Worm (Caenorhabditis elegans) whole organism, L1 larva: Measurements from ENCODE around the gene clc-11.

Experiments
- C34B4.2 ChIP-seq: sonication (generic microtip); optimal IDR thresholded peaks from 2 replicates; lab custom pipeline; 2017; ENCODE audit warnings: mild to moderate bottlenecking, missing genetic modification characterization, missing compliant biosample characterization
- Y116A8C.19 ChIP-seq: sonication (generic microtip); optimal IDR thresholded peaks from 2 replicates; lab custom pipeline; 2016; ENCODE audit warnings: missing compliant biosample characterization, missing genetic modification characterization, borderline replicate concordance
- aha-1 ChIP-seq: fragments of 150-350 bp; optimal IDR thresholded peaks from 2 replicates; lab custom pipeline; 2014; ENCODE audit warnings: missing biosample characterization, missing genetic modification characterization
- alr-1 ChIP-seq: fragments of 200-800 bp; sonication (Bioruptor generic); optimal IDR thresholded peaks from 2 replicates; lab custom pipeline; 2018; ENCODE audit warnings: borderline replicate concordance, mild to moderate bottlenecking, missing genetic modification characterization, missing compliant biosample characterization
- blmp-1 ChIP-seq: fragments of 150-350 bp; optimal IDR thresholded peaks from 2 replicates; lab custom pipeline; 2014; ENCODE audit warnings: missing biosample characterization, missing genetic modification characterization
- ceh-63 ChIP-seq: fragments of 200-800 bp; sonication (Bioruptor generic); optimal IDR thresholded peaks from 2 replicates; lab custom pipeline; 2018; ENCODE audit warnings: mild to moderate bottlenecking, missing genetic modification characterization, missing compliant biosample characterization
- ceh-82 ChIP-seq, 3 experiments: fragments of 150-350 bp in 1 of 3; sonication (generic microtip) in 2 of 3; optimal IDR thresholded peaks; 2 replicates each; lab custom pipeline; 2014 to 2017; ENCODE audit warnings: missing biosample characterization in 3 of 3, missing genetic modification characterization in 3 of 3
- ces-1 ChIP-seq: fragments of 150-350 bp; optimal IDR thresholded peaks from 2 replicates; lab custom pipeline; 2014; ENCODE audit warnings: missing biosample characterization, missing genetic modification reagents, missing genetic modification characterization
- dpl-1 ChIP-seq, 3 experiments: fragments of 150-350 bp in 2 of 3; sonication (generic microtip) in 1 of 3; optimal IDR thresholded peaks; 2 replicates each; lab custom pipeline; 2014 to 2017; ENCODE audit warnings: missing biosample characterization in 3 of 3, missing genetic modification characterization in 3 of 3, missing genetic modification reagents in 3 of 3
- efl-1 ChIP-seq, 4 experiments: fragments of 150-350 bp; optimal IDR thresholded peaks in 3 of 4; peaks in 1 of 4; 1 replicate in 1 of 4; 2 replicates in 3 of 4; lab custom pipeline; 2014; ENCODE audit warnings: missing biosample characterization in 2 of 4, missing genetic modification characterization in 2 of 4, missing genetic modification reagents in 2 of 4
- efl-3 ChIP-seq: fragments of 200-800 bp; sonication (Bioruptor generic); optimal IDR thresholded peaks from 2 replicates; lab custom pipeline; 2018; ENCODE audit warnings: mild to moderate bottlenecking, missing genetic modification characterization, missing compliant biosample characterization
- egl-13 ChIP-seq: sonication (generic microtip); optimal IDR thresholded peaks from 2 replicates; lab custom pipeline; 2016; ENCODE audit warnings: missing genotype, missing genetic modification reagents, missing genetic modification characterization, missing compliant biosample characterization
- elt-2 ChIP-seq: sonication (generic microtip); optimal IDR thresholded peaks from 2 replicates; lab custom pipeline; 2016; ENCODE audit warnings: missing genetic modification characterization, mild to moderate bottlenecking, inconsistent platforms, missing compliant biosample characterization, missing genetic modification reagents
- ets-5 ChIP-seq: fragments of 200-800 bp; sonication (Bioruptor generic); IDR thresholded peaks from 2 replicates; pipeline ENCODE4 v1.3.6; 2022; ENCODE audit warnings: missing genetic modification characterization, missing compliant biosample characterization
- fkh-4 ChIP-seq: sonication (generic microtip); optimal IDR thresholded peaks from 2 replicates; lab custom pipeline; 2016; ENCODE audit warnings: missing compliant biosample characterization, missing genetic modification characterization, borderline replicate concordance
- fkh-8 ChIP-seq: sonication (generic microtip); optimal IDR thresholded peaks from 2 replicates; lab custom pipeline; 2016; ENCODE audit warnings: mild to moderate bottlenecking, missing genetic modification characterization, missing compliant biosample characterization
- hlh-4 ChIP-seq: sonication (generic microtip); optimal IDR thresholded peaks from 2 replicates; lab custom pipeline; 2016; ENCODE audit warnings: mild to moderate bottlenecking, missing genetic modification characterization, missing compliant biosample characterization
- jun-1 ChIP-seq: fragments of 150-350 bp; optimal IDR thresholded peaks from 2 replicates; lab custom pipeline; 2014; ENCODE audit warnings: missing biosample characterization, missing genetic modification reagents, missing genetic modification characterization
- lin-13 ChIP-seq: fragments of 150-350 bp; optimal IDR thresholded peaks from 2 replicates; lab custom pipeline; 2014; ENCODE audit warnings: missing biosample characterization, missing genetic modification reagents, missing genetic modification characterization
- lin-15B ChIP-seq: fragments of 150-350 bp; sonication (generic microtip); optimal IDR thresholded peaks from 3 replicates; lab custom pipeline; 2014; ENCODE audit warnings: missing biosample characterization, missing genetic modification characterization
- lin-39 ChIP-seq: fragments of 150-350 bp; optimal IDR thresholded peaks from 2 replicates; lab custom pipeline; 2014; ENCODE audit warnings: missing biosample characterization, missing genetic modification reagents, missing genetic modification characterization
- lsy-2 ChIP-seq, 2 experiments: fragments of 150-350 bp; optimal IDR thresholded peaks; 2 replicates each; lab custom pipeline; 2014; ENCODE audit warnings: missing biosample characterization in 2 of 2, missing genetic modification characterization in 2 of 2
- mab-9 ChIP-seq: fragments of 200-800 bp; sonication (Bioruptor generic); IDR thresholded peaks from 2 replicates; pipeline ENCODE4 v1.3.6; 2022; ENCODE audit warnings: missing genetic modification reagents, missing genetic modification characterization, missing compliant biosample characterization
- nhr-19 ChIP-seq: fragments of 200-800 bp; sonication (Bioruptor generic); conservative IDR thresholded peaks from 2 replicates; pipeline ENCODE4 v1.3.6; 2022; ENCODE audit warnings: missing genetic modification characterization, missing compliant biosample characterization
- nhr-237 ChIP-seq: fragments of 150-350 bp; optimal IDR thresholded peaks from 2 replicates; lab custom pipeline; 2014; ENCODE audit warnings: missing biosample characterization, missing genetic modification characterization
- nhr-76 ChIP-seq: sonication (generic microtip); optimal IDR thresholded peaks from 2 replicates; lab custom pipeline; 2017; ENCODE audit warnings: missing biosample characterization, missing genetic modification characterization
- nhr-77 ChIP-seq: fragments of 150-350 bp; optimal IDR thresholded peaks from 2 replicates; lab custom pipeline; 2014; ENCODE audit warnings: missing biosample characterization, missing genetic modification characterization
- nhr-84 ChIP-seq: sonication (generic microtip); optimal IDR thresholded peaks from 2 replicates; lab custom pipeline; 2017; ENCODE audit warnings: missing biosample characterization, missing genetic modification characterization
- pag-3 ChIP-seq: sonication (generic microtip); optimal IDR thresholded peaks from 2 replicates; lab custom pipeline; 2017; ENCODE audit warnings: missing genetic modification characterization, mild to moderate bottlenecking, missing compliant biosample characterization, antibody characterized with exemption, borderline replicate concordance; ENCODE audit not compliant: insufficient read depth
- pax-3 ChIP-seq: fragments of 200-800 bp; sonication (Bioruptor generic); optimal IDR thresholded peaks from 2 replicates; lab custom pipeline; 2018; ENCODE audit warnings: mild to moderate bottlenecking, missing genetic modification characterization, moderate library complexity, missing compliant biosample characterization
- pqm-1 ChIP-seq: sonication (generic microtip); optimal IDR thresholded peaks from 3 replicates; lab custom pipeline; 2017; ENCODE audit warnings: missing biosample characterization, missing genetic modification characterization
- unc-130 ChIP-seq: fragments of 150-350 bp; optimal IDR thresholded peaks from 2 replicates; lab custom pipeline; 2017; ENCODE audit warnings: missing biosample characterization, missing genetic modification characterization, inconsistent platforms
- unc-98 ChIP-seq: fragments of 200-800 bp; sonication (Bioruptor generic); IDR thresholded peaks from 2 replicates; pipeline ENCODE4 v1.3.6; 2022; ENCODE audit warnings: missing genetic modification characterization, missing compliant biosample characterization
- zip-4 ChIP-seq: fragments of 200-800 bp; sonication (Bioruptor generic); optimal IDR thresholded peaks from 2 replicates; lab custom pipeline; 2018; ENCODE audit warnings: mild to moderate bottlenecking, missing genetic modification characterization, moderate library complexity, missing compliant biosample characterization
- ztf-11 ChIP-seq, 2 experiments: sonication (generic microtip); optimal IDR thresholded peaks; 2 replicates each; lab custom pipeline; 2016 to 2017; ENCODE audit warnings: missing genetic modification characterization in 2 of 2, missing biosample characterization in 1 of 2, missing compliant biosample characterization in 1 of 2

clc-11 gene

ce11 chrV:16139529-16139928 lies at the start of gene clc-11:
TSS of gene clc-11 (minus strand) at chrV:16139629.
- TF ChIP-seq dpl-1 (GFP tag; optimal IDR thresholded peaks at IDR 0.05; lab: Kevin White, UChicago) (no peak), efl-1 (optimal IDR thresholded peaks at IDR 0.05; lab: Kevin White, UChicago) (no peak), efl-1 (GFP tag; optimal IDR thresholded peaks at IDR 0.05 in 1 of 2; lab: Kevin White, UChicago) (peak in 1 of 2 experiments; percentile 65), elt-2 (tag; lab: Kevin White, UChicago) (peak; percentile 10)

ce11 chrV:16183357-16183756 lies 43.9 kb upstream of the clc-11 start, which contains the start of gene srz-14:
TSS of gene srz-14 (plus strand) at chrV:16183657.
- TF ChIP-seq ztf-11 (tag; optimal IDR thresholded peaks at IDR 0.05; lab: Kevin White, UChicago): no peak
- TF ChIP-seq dpl-1 (GFP tag; optimal IDR thresholded peaks at IDR 0.05; lab: Kevin White, UChicago): no peak
- TF ChIP-seq nhr-19 (GFP tag; lab: Robert Waterston, UW): no peak
- TF ChIP-seq mab-9 (GFP tag; lab: Robert Waterston, UW): no peak
- TF ChIP-seq ets-5 (GFP tag; lab: Robert Waterston, UW): no peak
- TF ChIP-seq lin-39 (tag; lab: Kevin White, UChicago): no peak
- no peak for TF ChIP-seq pag-3
- TF ChIP-seq, all 84 proteins: peak for 0

- TF ChIP-seq nhr-84 (tag; lab: Kevin White, UChicago) (no peak), lin-13 (GFP tag; lab: Kevin White, UChicago) (no peak), nhr-19 (GFP tag; lab: Robert Waterston, UW) (no peak), ces-1 (GFP tag; lab: Kevin White, UChicago) (no peak), fkh-8 (tag; lab: Kevin White, UChicago) (no peak), hlh-4 (tag; lab: Kevin White, UChicago) (no peak), lin-39 (tag; lab: Kevin White, UChicago) (no peak), lsy-2 (tag; optimal IDR thresholded peaks at IDR 0.05; lab: Kevin White, UChicago) (no peak), pax-3 (tag; lab: Kevin White, UChicago) (no peak), nhr-76 (tag; lab: Kevin White, UChicago) (no peak), egl-13 (no peak), C34B4.2 (no peak), efl-1 (optimal IDR thresholded peaks at IDR 0.05; lab: Kevin White, UChicago) (no peak), efl-1 (GFP tag; optimal IDR thresholded peaks at IDR 0.05 in 1 of 2; lab: Kevin White, UChicago) (no peak), ceh-82 (tag; optimal IDR thresholded peaks at IDR 0.05; lab: Kevin White, UChicago) (no peak), alr-1 (no peak), fkh-4 (tag; lab: Kevin White, UChicago) (no peak)
These were observed 43.5 kb upstream of the clc-11 start, which contains the start of gene srh-277 for ce11 chrV:16182918-16183317. TSS of gene srh-277 (plus strand) at chrV:16183218.

- TF ChIP-seq blmp-1 (tag; lab: Kevin White, UChicago): no peak
- no peak for TF ChIP-seq alr-1
- no peak for TF ChIP-seq lin-39 (tag; lab: Kevin White, UChicago)
- no peak for TF ChIP-seq nhr-237 (tag; lab: Kevin White, UChicago)
- no peak for TF ChIP-seq unc-130 (tag; lab: Kevin White, UChicago)
- TF ChIP-seq zip-4 (GFP tag; lab: Kevin White, UChicago): no peak
- no peak for TF ChIP-seq efl-3 (GFP tag; lab: Kevin White, UChicago)
- no peak for TF ChIP-seq ceh-63 (GFP tag; lab: Kevin White, UChicago)
- TF ChIP-seq nhr-76 (tag; lab: Kevin White, UChicago): no peak
- TF ChIP-seq pqm-1 (tag; lab: Kevin White, UChicago): no peak
- TF ChIP-seq fkh-8 (tag; lab: Kevin White, UChicago): no peak
- TF ChIP-seq nhr-19 (GFP tag; lab: Robert Waterston, UW): no peak
- no peak for TF ChIP-seq unc-98
- TF ChIP-seq C34B4.2: no peak
- TF ChIP-seq nhr-77 (tag; lab: Kevin White, UChicago): no peak
These were observed 42.7 kb upstream of the clc-11 start, which contains the start of gene srz-13 for ce11 chrV:16182110-16182509. TSS of gene srz-13 (plus strand) at chrV:16182410.

- TF ChIP-seq alr-1 (no peak), fkh-8 (tag; lab: Kevin White, UChicago) (no peak), jun-1 (tag; lab: Kevin White, UChicago) (no peak), unc-130 (tag; lab: Kevin White, UChicago) (no peak), Y116A8C.19 (no peak), pag-3 (no peak), aha-1 (no peak), lin-15B (no peak)
These were observed 40.9 kb upstream of the clc-11 start, which contains the start of gene str-106 for ce11 chrV:16180350-16180749. TSS of gene str-106 (plus strand) at chrV:16180650.
